Worm (Caenorhabditis elegans) whole organism, L4 larva: Measurements from ENCODE around the gene sdz-19.

Source experiments
- F37D6.2 ChIP-seq: sonication (generic microtip); optimal IDR thresholded peaks from 2 replicates; lab custom pipeline; 2016; ENCODE audit warnings: mild to moderate bottlenecking, missing genetic modification characterization, missing compliant biosample characterization
- ceh-44 ChIP-seq: fragments of 200-800 bp; sonication (Bioruptor generic); IDR thresholded peaks from 2 replicates; pipeline ENCODE4 v1.3.6; 2022; ENCODE audit warnings: missing genetic modification reagents, missing genetic modification characterization, missing compliant biosample characterization
- dmd-9 ChIP-seq: fragments of 200-800 bp; sonication (Bioruptor generic); IDR thresholded peaks from 2 replicates; pipeline ENCODE4 v1.3.6; 2022; ENCODE audit warnings: missing genetic modification reagents, missing genetic modification characterization, missing compliant biosample characterization
- madf-9 ChIP-seq: fragments of 200-800 bp; sonication (Bioruptor generic); conservative IDR thresholded peaks from 2 replicates; pipeline ENCODE4 v1.3.6; 2022; ENCODE audit warnings: missing genetic modification reagents, missing genetic modification characterization, missing compliant biosample characterization
- mdl-1 ChIP-seq, 2 experiments: fragments of 150-350 bp in 1 of 2; sonication (generic microtip) in 1 of 2; optimal IDR thresholded peaks; 2 replicates each; lab custom pipeline; 2014 to 2017; ENCODE audit warnings: missing biosample characterization in 2 of 2, missing genetic modification characterization in 2 of 2
- mep-1 ChIP-seq: fragments of 150-350 bp; sonication (generic microtip); optimal IDR thresholded peaks from 3 replicates; lab custom pipeline; 2014; ENCODE audit warnings: missing biosample characterization, missing genetic modification characterization
- pha-4 ChIP-seq, 2 experiments: fragments of 150-350 bp in 1 of 2; fragments of 200-800 bp in 1 of 2; sonication (Bioruptor generic) in 1 of 2; IDR thresholded peaks in 1 of 2; optimal IDR thresholded peaks in 1 of 2; 2 replicates each; pipeline versions ENCODE4 v1.3.6 to Lab custom; 2014 to 2022; ENCODE audit warnings: missing genetic modification characterization in 2 of 2, missing genetic modification reagents in 2 of 2, missing biosample characterization in 1 of 2, missing compliant biosample characterization in 1 of 2
- pqm-1 ChIP-seq: sonication (generic microtip); optimal IDR thresholded peaks from 2 replicates; lab custom pipeline; 2017; ENCODE audit warnings: missing biosample characterization, missing genetic modification characterization
- snpc-4 ChIP-seq: fragments of 150-350 bp; optimal IDR thresholded peaks from 2 replicates; lab custom pipeline; 2014; ENCODE audit warnings: missing biosample characterization, missing genetic modification characterization
- unc-130 ChIP-seq: sonication (generic microtip); optimal IDR thresholded peaks from 2 replicates; lab custom pipeline; 2016; ENCODE audit warnings: missing genetic modification reagents, missing genetic modification characterization, missing compliant biosample characterization
- ztf-7 ChIP-seq: fragments of 150-350 bp; optimal IDR thresholded peaks from 2 replicates; lab custom pipeline; 2014; ENCODE audit warnings: missing biosample characterization, missing genetic modification characterization

- no peak for TF ChIP-seq mep-1 (tag; lab: Kevin White, UChicago)
- TF ChIP-seq mdl-1 (tag; optimal IDR thresholded peaks at IDR 0.05; lab: Kevin White, UChicago), result no peak
- TF ChIP-seq madf-9, result no peak
- TF ChIP-seq pqm-1 (tag; lab: Kevin White, UChicago), result no peak
- TF ChIP-seq F37D6.2 (tag; lab: Kevin White, UChicago), result no peak
- TF ChIP-seq ceh-44, result no peak
- no peak for TF ChIP-seq unc-130
- TF ChIP-seq pha-4 (GFP tag; IDR thresholded peaks at IDR 0.05; lab: Robert Waterston, UW), result no peak
- TF ChIP-seq pha-4 (tag; optimal IDR thresholded peaks at IDR 0.05; lab: Kevin White, UChicago), result no peak
- no peak for TF ChIP-seq dmd-9 (GFP tag; lab: Robert Waterston, UW)
- no peak for TF ChIP-seq ztf-7 (tag; lab: Kevin White, UChicago)
- no peak for TF ChIP-seq snpc-4 (tag; lab: Kevin White, UChicago)
Measured at ce11 chrX:12463504-12463903, 39.6 kb downstream of the sdz-19 start, which contains the start of gene T18D3.5.
